Fruit fly (Drosophila melanogaster): ENCODE measurements around the gene Pka-R1.

Gene Pka-R1

dm6 chr3L:20769350-20769749 lies 46.6 kb upstream of the Pka-R1 start, which contains the start of the genes CG4074 and CG4186 (continued):
- TF ChIP-seq CG7987 (GFP tag; optimal IDR thresholded peaks at IDR 0.05), result peak; percentile 18
- peak; percentile 9 for TF ChIP-seq CG12391 (tag; optimal IDR thresholded peaks at IDR 0.05)
- TF ChIP-seq CG2712 (tag; optimal IDR thresholded peaks at IDR 0.05), result peak; percentile 13
- no peak for TF ChIP-seq CG5245 (GFP tag; optimal IDR thresholded peaks at IDR 0.05)
- no peak for TF ChIP-seq oc (tag; optimal IDR thresholded peaks at IDR 0.05)
- TF ChIP-seq CG2678 (tag; optimal IDR thresholded peaks at IDR 0.05), result no peak
- peak; percentile 9 for TF ChIP-seq CG34376 (GFP tag; optimal IDR thresholded peaks at IDR 0.05)
- TF ChIP-seq nmo (GFP tag; optimal IDR thresholded peaks at IDR 0.05), result peak; percentile 8
- TF ChIP-seq CG6791 (GFP tag; IDR thresholded peaks at IDR 0.05; ENCODE audit: partially characterized antibody), result no peak
- peak; percentile 25 for TF ChIP-seq HmgZ (tag; optimal IDR thresholded peaks at IDR 0.05)
- TF ChIP-seq CG30020 (tag; optimal IDR thresholded peaks at IDR 0.05), result peak; percentile 17
- TF ChIP-seq Jarid2 (GFP tag; optimal IDR thresholded peaks at IDR 0.05), result no peak
- peak; percentile 60 for TF ChIP-seq Med (GFP tag)
- TF ChIP-seq CG17612 (GFP tag; IDR thresholded peaks at IDR 0.05), result no peak
- TF ChIP-seq Nf-YB (GFP tag; optimal IDR thresholded peaks at IDR 0.05), result peak; percentile 52
- TF ChIP-seq CG14710 (tag; optimal IDR thresholded peaks at IDR 0.05), result peak; percentile 27
- peak; percentile 52 for TF ChIP-seq sna (GFP tag; IDR thresholded peaks at IDR 0.05; ENCODE audit: partially characterized antibody)
- peak; percentile 62 for TF ChIP-seq CG13287 (GFP tag; IDR thresholded peaks at IDR 0.05; ENCODE audit: partially characterized antibody)
- TF ChIP-seq C15 (GFP tag; IDR thresholded peaks at IDR 0.05), result no peak
- peak; percentile 70 for TF ChIP-seq kni (GFP tag; optimal IDR thresholded peaks at IDR 0.05)
- TF ChIP-seq tgo (GFP tag; IDR thresholded peaks at IDR 0.05), result no peak
- no peak for TF ChIP-seq tx (GFP tag; optimal IDR thresholded peaks at IDR 0.05)
- peak; percentile 43 for TF ChIP-seq CG12659 (GFP tag; optimal IDR thresholded peaks at IDR 0.05)
- peak; percentile 96 for TF ChIP-seq MBD-R2 (GFP tag; IDR thresholded peaks at IDR 0.05)
- TF ChIP-seq pzg (GFP tag; optimal IDR thresholded peaks at IDR 0.05), result peak; percentile 65
- TF ChIP-seq unc-4 (GFP tag; IDR thresholded peaks at IDR 0.05; ENCODE audit: partially characterized antibody), result 0 out of 2 replicates have a peak, but pooled peaks have one; percentile 27
- peak; percentile 30 for TF ChIP-seq CG10267 (tag; optimal IDR thresholded peaks at IDR 0.05)
- peak; percentile 59 for TF ChIP-seq MESR4 (GFP tag; optimal IDR thresholded peaks at IDR 0.05)
- TF ChIP-seq Ets97D (GFP tag; optimal IDR thresholded peaks at IDR 0.05), result peak; percentile 68
- TF ChIP-seq Bteb2 (GFP tag; optimal IDR thresholded peaks at IDR 0.05), result no peak
- peak; percentile 5 for TF ChIP-seq CG13424 (tag; optimal IDR thresholded peaks at IDR 0.05)
- TF ChIP-seq Fer2 (tag; optimal IDR thresholded peaks at IDR 0.05), result no peak
- no peak for TF ChIP-seq z (GFP tag; IDR thresholded peaks at IDR 0.05)
- TF ChIP-seq exex (tag; optimal IDR thresholded peaks at IDR 0.05), result peak; percentile 40
- TF ChIP-seq CG6254 (GFP tag; optimal IDR thresholded peaks at IDR 0.05), result peak; percentile 9
- TF ChIP-seq CG1603 (tag; optimal IDR thresholded peaks at IDR 0.05), result peak; percentile 62
- no peak for TF ChIP-seq ash1 (GFP tag; optimal IDR thresholded peaks at IDR 0.05)
- TF ChIP-seq YL-1 (GFP tag; optimal IDR thresholded peaks at IDR 0.05), result peak; percentile 82
- no peak for TF ChIP-seq esg (GFP tag; conservative IDR thresholded peaks at IDR 0.05)
- TF ChIP-seq ERR (GFP tag; optimal IDR thresholded peaks at IDR 0.05), result no peak
- TF ChIP-seq Dll (GFP tag; IDR thresholded peaks at IDR 0.05; ENCODE audit: partially characterized antibody), result peak; percentile 13; the same call in 1 of the 4 replicates
- TF ChIP-seq CG10979 (tag; optimal IDR thresholded peaks at IDR 0.05), result peak; percentile 4
- TF ChIP-seq CG7372 (GFP tag; IDR thresholded peaks at IDR 0.05), result no peak
- TF ChIP-seq CG8290 (GFP tag; optimal IDR thresholded peaks at IDR 0.05), result peak; percentile 11
- no peak for TF ChIP-seq CG8290 (tag; optimal IDR thresholded peaks at IDR 0.05)
- peak; percentile 28 for TF ChIP-seq Dp (GFP tag; optimal IDR thresholded peaks at IDR 0.05)
- peak; percentile 22 for TF ChIP-seq lbe (GFP tag; optimal IDR thresholded peaks at IDR 0.05)
- peak; percentile 89 for TF ChIP-seq stwl (tag; optimal IDR thresholded peaks at IDR 0.05)
- TF ChIP-seq ab (GFP tag; optimal IDR thresholded peaks at IDR 0.05), result no peak
- TF ChIP-seq Doc3 (GFP tag; IDR thresholded peaks at IDR 0.05; ENCODE audit: partially characterized antibody), result peak; percentile 17; the same call in 1 of the 3 replicates
